Fruit fly (Drosophila melanogaster): Measurements from ENCODE around the gene RpS27.
A peak's percentile ranks its signal among the peaks of the same experiment; 100 is the strongest.

DNA sequence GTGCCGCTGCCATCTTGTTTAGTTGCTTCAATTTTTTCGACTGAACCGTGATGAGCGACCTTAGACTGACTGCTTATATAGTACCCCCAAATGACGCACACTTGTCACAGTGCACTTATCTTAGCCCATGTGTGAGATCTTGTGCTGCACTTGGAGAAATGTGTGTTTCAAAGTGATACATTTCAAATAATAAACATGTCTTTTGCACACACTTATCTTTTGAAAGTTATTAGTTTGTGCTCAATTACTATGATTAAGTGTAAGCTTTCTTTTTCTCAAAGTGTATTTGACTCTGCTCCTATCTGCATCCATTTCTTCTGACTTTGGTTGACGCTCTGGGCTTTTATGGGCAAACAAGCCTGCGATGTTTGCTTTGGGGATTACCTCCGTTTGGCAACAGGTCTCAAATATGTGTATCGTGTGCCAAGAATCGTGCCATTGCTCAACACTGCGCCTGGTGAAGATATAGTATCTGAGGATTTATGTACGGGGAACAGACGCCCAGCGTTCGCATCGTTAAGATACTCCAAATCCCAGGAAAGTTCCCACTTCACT is 32.6 kb upstream of the RpS27 start, which contains the start of gene CG10514:
- peak; percentile 23 for TF ChIP-seq vri (GFP tag; optimal IDR thresholded peaks at IDR 0.05)
- TF ChIP-seq Ets21C (GFP tag; optimal IDR thresholded peaks at IDR 0.05), result no peak

All from whole organism, prepupa.